Worm (Caenorhabditis elegans) whole organism, early embryonic: ENCODE measurements around the gene nspc-14.
A peak's percentile ranks its signal among the peaks of the same experiment; 100 is the strongest.

Source experiments
- B0310.2 ChIP-seq: sonication (generic microtip); optimal IDR thresholded peaks from 2 replicates; lab custom pipeline; 2016; ENCODE audit warnings: mild to moderate bottlenecking, missing genetic modification characterization, missing compliant biosample characterization
- F13C5.2 ChIP-seq: sonication (generic microtip); optimal IDR thresholded peaks from 2 replicates; lab custom pipeline; 2017; ENCODE audit warnings: mild to moderate bottlenecking, missing genetic modification characterization, inconsistent platforms, missing compliant biosample characterization
- aly-1 ChIP-seq: sonication (generic microtip); optimal IDR thresholded peaks from 2 replicates; lab custom pipeline; 2016; ENCODE audit warnings: missing genetic modification characterization, missing compliant biosample characterization
- ama-1 ChIP-seq: fragments of 150-350 bp; optimal IDR thresholded peaks from 2 replicates; lab custom pipeline; 2014
- ceh-13 ChIP-seq: fragments of 200-800 bp; sonication (Bioruptor generic); optimal IDR thresholded peaks from 2 replicates; lab custom pipeline; 2018; ENCODE audit warnings: mild to moderate bottlenecking, missing genetic modification characterization, missing compliant biosample characterization
- ceh-36 ChIP-seq: sonication (generic microtip); optimal IDR thresholded peaks from 2 replicates; lab custom pipeline; 2016; ENCODE audit warnings: missing genetic modification characterization, inconsistent platforms, missing compliant biosample characterization
- ets-7 ChIP-seq: sonication (generic microtip); optimal IDR thresholded peaks from 2 replicates; lab custom pipeline; 2016; ENCODE audit warnings: missing genotype, missing genetic modification characterization, missing compliant biosample characterization
- flt-1 ChIP-seq: fragments of 200-800 bp; sonication (Bioruptor generic); IDR thresholded peaks from 2 replicates; pipeline ENCODE4 v1.3.6; 2022; ENCODE audit warnings: missing genetic modification characterization, missing compliant biosample characterization
- hmbx-1 ChIP-seq: sonication (generic microtip); optimal IDR thresholded peaks from 2 replicates; lab custom pipeline; 2016; ENCODE audit warnings: mild to moderate bottlenecking, missing genetic modification characterization, missing compliant biosample characterization
- hmg-4 ChIP-seq: fragments of 200-800 bp; sonication (Bioruptor generic); optimal IDR thresholded peaks from 2 replicates; lab custom pipeline; 2018; ENCODE audit warnings: mild to moderate bottlenecking, missing genetic modification characterization, missing compliant biosample characterization
- hnd-1 ChIP-seq: sonication (generic microtip); optimal IDR thresholded peaks from 2 replicates; lab custom pipeline; 2016; ENCODE audit warnings: missing genetic modification characterization, missing compliant biosample characterization
- pes-1 ChIP-seq: fragments of 200-800 bp; sonication (Bioruptor generic); IDR thresholded peaks from 2 replicates; pipeline ENCODE4 v1.3.6; 2022; ENCODE audit warnings: missing genetic modification reagents, missing genetic modification characterization, missing compliant biosample characterization
- scrt-1 ChIP-seq: fragments of 200-800 bp; sonication (Bioruptor generic); IDR thresholded peaks from 2 replicates; pipeline ENCODE4 v1.3.6; 2022; ENCODE audit warnings: missing genetic modification characterization, missing compliant biosample characterization
- sea-1 ChIP-seq: fragments of 200-800 bp; sonication (Bioruptor generic); conservative IDR thresholded peaks from 2 replicates; pipeline ENCODE4 v1.3.6; 2022; ENCODE audit warnings: missing genetic modification characterization, missing compliant biosample characterization
- tbx-11 ChIP-seq: fragments of 200-800 bp; sonication (Bioruptor generic); IDR thresholded peaks from 2 replicates; pipeline ENCODE4 v1.3.6; 2022; ENCODE audit warnings: missing genetic modification characterization, missing compliant biosample characterization
- tbx-37 ChIP-seq: fragments of 200-800 bp; sonication (Bioruptor generic); conservative IDR thresholded peaks from 2 replicates; pipeline ENCODE4 v1.3.6; 2022; ENCODE audit warnings: missing genetic modification reagents, missing genetic modification characterization, missing compliant biosample characterization
- tra-4 ChIP-seq: sonication (generic microtip); optimal IDR thresholded peaks from 2 replicates; lab custom pipeline; 2017; ENCODE audit warnings: missing genetic modification characterization, missing compliant biosample characterization

nspc-14 gene

ce11 chrX:12378293-12378692, 19.4 kb upstream of the nspc-14 start, which contains the start of gene glb-13:
Gene glb-13, minus strand, starts transcription at chrX:12378393.
- TF ChIP-seq hnd-1 (tag; lab: Kevin White, UChicago): no peak
- TF ChIP-seq pes-1: no peak
- no peak for TF ChIP-seq tbx-37
- no peak for TF ChIP-seq F13C5.2 (tag; lab: Kevin White, UChicago)

ce11 chrX:12375783-12376182, 16.9 kb upstream of the nspc-14 start:
- no peak for TF ChIP-seq tbx-11 (GFP tag; lab: Robert Waterston, UW)
- no peak for TF ChIP-seq pes-1
- TF ChIP-seq ets-7 (tag; lab: Kevin White, UChicago): no peak
- no peak for TF ChIP-seq F13C5.2 (tag; lab: Kevin White, UChicago)
- no peak for TF ChIP-seq ceh-13 (GFP tag; lab: Kevin White, UChicago)
- TF ChIP-seq tbx-37: no peak
- TF ChIP-seq aly-1: no peak
- no peak for TF ChIP-seq ama-1 (lab: Kevin White, UChicago)
- TF ChIP-seq hnd-1 (tag; lab: Kevin White, UChicago): no peak
- no peak for TF ChIP-seq scrt-1 (GFP tag; lab: Robert Waterston, UW)
- no peak for TF ChIP-seq tra-4
- no peak for TF ChIP-seq hmbx-1 (tag; lab: Kevin White, UChicago)
- no peak for TF ChIP-seq hmg-4
- TF ChIP-seq sea-1 (GFP tag; lab: Robert Waterston, UW): no peak
- TF ChIP-seq B0310.2 (tag; lab: Kevin White, UChicago): no peak

ce11 chrX:12371321-12371720, 12.5 kb upstream of the nspc-14 start, which contains the start of gene rif-1.2:
Gene rif-1.2, minus strand, starts transcription at chrX:12371421.
- TF ChIP-seq sea-1 (GFP tag; lab: Robert Waterston, UW) (no peak), B0310.2 (tag; lab: Kevin White, UChicago) (no peak), ceh-13 (GFP tag; lab: Kevin White, UChicago) (no peak), pes-1 (no peak), ama-1 (lab: Kevin White, UChicago) (no peak), F13C5.2 (tag; lab: Kevin White, UChicago) (no peak), tbx-11 (GFP tag; lab: Robert Waterston, UW) (no peak), hmbx-1 (tag; lab: Kevin White, UChicago) (no peak), ets-7 (tag; lab: Kevin White, UChicago) (no peak)

- TF ChIP-seq aly-1 (peak; percentile 59), hmg-4 (peak; percentile 66), tbx-37 (peak; percentile 60; the same call in 1 of the 2 replicates), ama-1 (lab: Kevin White, UChicago) (no peak), tbx-11 (GFP tag; lab: Robert Waterston, UW) (peak; percentile 82), pes-1 (no peak; the same call in none of the 2 replicates), hnd-1 (tag; lab: Kevin White, UChicago) (peak; percentile 47), flt-1 (GFP tag; lab: Robert Waterston, UW) (peak; percentile 84), scrt-1 (GFP tag; lab: Robert Waterston, UW) (peak; percentile 80), hmbx-1 (tag; lab: Kevin White, UChicago) (peak; percentile 39), F13C5.2 (tag; lab: Kevin White, UChicago) (peak; percentile 84), B0310.2 (tag; lab: Kevin White, UChicago) (peak; percentile 39), ceh-13 (GFP tag; lab: Kevin White, UChicago) (peak; percentile 55), sea-1 (GFP tag; lab: Robert Waterston, UW) (peak; percentile 71; the same call in 1 of the 2 replicates), tra-4 (no peak), ets-7 (tag; lab: Kevin White, UChicago) (peak; percentile 26), ceh-36 (tag; lab: Kevin White, UChicago) (peak; percentile 60)
Measured at ce11 chrX:12367498-12367897, 8.6 kb upstream of the nspc-14 start.

- TF ChIP-seq sea-1 (GFP tag; lab: Robert Waterston, UW) (no peak), ceh-36 (tag; lab: Kevin White, UChicago) (no peak), tbx-11 (GFP tag; lab: Robert Waterston, UW) (no peak), tbx-37 (no peak), aly-1 (no peak), tra-4 (no peak), scrt-1 (GFP tag; lab: Robert Waterston, UW) (no peak), ets-7 (tag; lab: Kevin White, UChicago) (no peak), ama-1 (lab: Kevin White, UChicago) (no peak), B0310.2 (tag; lab: Kevin White, UChicago) (no peak), hnd-1 (tag; lab: Kevin White, UChicago) (no peak), flt-1 (GFP tag; lab: Robert Waterston, UW) (no peak)
Measured at ce11 chrX:12365388-12365787, 6.5 kb upstream of the nspc-14 start, which contains the start of gene F19H6.4. Gene F19H6.4, plus strand, starts transcription at chrX:12365688.

- TF ChIP-seq tbx-37: no peak
- no peak for TF ChIP-seq tbx-11 (GFP tag; lab: Robert Waterston, UW)
- TF ChIP-seq ceh-13 (GFP tag; lab: Kevin White, UChicago): no peak
- no peak for TF ChIP-seq flt-1 (GFP tag; lab: Robert Waterston, UW)
- TF ChIP-seq hmg-4: no peak
- no peak for TF ChIP-seq scrt-1 (GFP tag; lab: Robert Waterston, UW)
- TF ChIP-seq sea-1 (GFP tag; lab: Robert Waterston, UW): no peak
- no peak for TF ChIP-seq aly-1
- no peak for TF ChIP-seq hmbx-1 (tag; lab: Kevin White, UChicago)
- TF ChIP-seq tra-4: no peak
- no peak for TF ChIP-seq ama-1 (lab: Kevin White, UChicago)
- TF ChIP-seq ceh-36 (tag; lab: Kevin White, UChicago): no peak
- TF ChIP-seq hnd-1 (tag; lab: Kevin White, UChicago): no peak
Measured at ce11 chrX:12364804-12365203, 5.9 kb upstream of the nspc-14 start, which contains the start of gene F19H6.5. Gene F19H6.5, minus strand, starts transcription at chrX:12364904.

ce11 chrX:12362951-12363486, 4.2 kb upstream of the nspc-14 start:
- TF ChIP-seq ceh-13 (GFP tag; lab: Kevin White, UChicago): no peak
- peak; percentile 49 for TF ChIP-seq F13C5.2 (tag; lab: Kevin White, UChicago)
